Fruit fly (Drosophila melanogaster) whole organism: ENCODE results near the gene Ent1.

Source experiments
- CG8478 ChIP-seq: fragments of >200 bp; optimal IDR thresholded peaks from 2 replicates; lab custom pipeline; 2018; ENCODE audit warnings: inconsistent platforms
- psq ChIP-seq: fragments of >200 bp; optimal IDR thresholded peaks from 2 replicates; lab custom pipeline; 2017

DNA sequence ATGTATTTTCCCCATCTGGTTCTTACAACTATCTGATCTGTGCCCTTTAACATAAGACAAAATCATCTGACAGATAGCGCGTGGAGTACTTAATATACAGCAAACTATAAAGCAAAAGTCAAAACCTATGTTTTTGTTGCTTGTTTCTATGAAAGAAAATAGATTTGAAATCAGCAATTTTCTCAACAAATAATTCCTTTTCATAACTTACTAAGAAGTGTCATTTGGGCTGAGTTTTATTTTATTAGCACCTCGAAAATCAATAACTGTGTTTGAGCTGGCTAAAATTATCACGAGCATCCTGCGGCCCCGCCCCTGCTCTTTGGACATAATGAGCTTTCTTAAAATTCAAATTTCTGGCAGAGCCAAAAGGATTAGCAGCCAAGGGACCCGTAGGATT lies 25.4 kb downstream of the Ent1 start, which contains the start of gene CG31921:
- TF ChIP-seq psq (lab: Kevin White, UChicago): no peak
- TF ChIP-seq CG8478 (lab: Kevin White, UChicago): no peak
